Worm (Caenorhabditis elegans): ENCODE measurements around the gene ZK1321.4.

ZK1321.4 gene

DNA sequence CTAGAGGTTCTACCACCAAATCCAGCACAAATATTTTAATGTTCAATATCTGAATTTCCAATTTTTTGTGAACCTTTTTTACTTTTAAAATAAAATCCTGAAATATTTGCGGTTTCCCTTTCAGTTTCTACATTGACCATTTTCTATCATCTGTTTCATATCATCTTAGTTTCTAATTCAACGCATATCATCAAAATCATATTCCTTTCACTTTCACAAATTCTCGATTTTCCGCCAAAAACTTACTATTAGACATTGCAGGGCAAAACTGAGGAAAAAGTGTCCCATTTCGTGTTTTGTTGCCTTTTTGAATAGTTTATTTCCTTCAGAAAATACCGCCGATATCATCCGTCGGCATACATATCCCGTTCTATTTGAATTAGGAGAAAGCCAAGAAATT, 48.7 kb downstream of the ZK1321.4 start:
- TF ChIP-seq egl-44 (GFP tag; IDR thresholded peaks at IDR 0.05) (no peak), B0035.1 (tag; optimal IDR thresholded peaks at IDR 0.05) (no peak), somi-1 (GFP tag; optimal IDR thresholded peaks at IDR 0.05) (no peak), unc-62 (GFP tag; optimal IDR thresholded peaks at IDR 0.05) (no peak), aptf-2 (GFP tag; conservative IDR thresholded peaks at IDR 0.05) (no peak)

DNA sequence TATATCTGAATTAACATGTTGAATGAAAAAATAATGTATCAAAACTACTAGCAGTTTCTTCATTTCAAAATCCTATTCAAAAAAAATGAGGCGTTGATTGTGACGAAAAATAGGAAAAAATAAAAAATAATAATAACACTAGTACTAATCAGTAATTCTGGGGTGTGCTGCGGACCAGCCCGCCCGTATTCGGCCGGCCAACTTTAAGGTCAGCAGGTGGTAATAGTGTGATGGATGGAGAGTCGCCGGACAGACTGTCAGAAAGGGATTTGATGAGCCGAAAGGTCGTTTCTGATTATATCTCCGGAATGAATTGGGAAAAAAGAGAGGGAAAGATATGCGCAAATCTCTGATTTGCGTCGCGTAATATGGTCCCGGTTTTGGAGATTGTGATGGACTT, 49.3 kb downstream of the ZK1321.4 start, which contains the start of gene cutl-2:
TSS of gene cutl-2 (minus strand) at position 210 of the 400 bp plus-strand sequence.
- no peak for TF ChIP-seq egrh-3 (GFP tag; IDR thresholded peaks at IDR 0.05)
- TF ChIP-seq madf-6 (GFP tag; IDR thresholded peaks at IDR 0.05), result no peak
- no peak for TF ChIP-seq ets-4 (GFP tag; optimal IDR thresholded peaks at IDR 0.05)
- TF ChIP-seq rcor-1 (GFP tag; IDR thresholded peaks at IDR 0.05), result no peak
- no peak for TF ChIP-seq sea-2 (GFP tag; IDR thresholded peaks at IDR 0.05)
- no peak for TF ChIP-seq F52B5.7 (tag; optimal IDR thresholded peaks at IDR 0.05)
- TF ChIP-seq ztf-28 (GFP tag; IDR thresholded peaks at IDR 0.05), result no peak
- TF ChIP-seq lin-26 (GFP tag; IDR thresholded peaks at IDR 0.05), result no peak
- no peak for TF ChIP-seq lag-1 (GFP tag; IDR thresholded peaks at IDR 0.05)
- no peak for TF ChIP-seq lsy-27 (tag; optimal IDR thresholded peaks at IDR 0.05; ENCODE audit: borderline replicate concordance, insufficient read depth)
- no peak for TF ChIP-seq ceh-100 (GFP tag; IDR thresholded peaks at IDR 0.05)
- no peak for TF ChIP-seq nfya-1 (tag; optimal IDR thresholded peaks at IDR 0.05; ENCODE audit: borderline replicate concordance, insufficient read depth)
- TF ChIP-seq lin-40 (tag; optimal IDR thresholded peaks at IDR 0.05), result no peak
- TF ChIP-seq ceh-58 (GFP tag; IDR thresholded peaks at IDR 0.05), result no peak
- no peak for TF ChIP-seq madf-8 (GFP tag; conservative IDR thresholded peaks at IDR 0.05)
- no peak for TF ChIP-seq hmg-20 (GFP tag; IDR thresholded peaks at IDR 0.05)
- no peak for TF ChIP-seq hlh-26 (GFP tag; conservative IDR thresholded peaks at IDR 0.05)
